Fruit fly (Drosophila melanogaster): ENCODE results near the gene CG31131.
"Not testable (repeated sequence)": the region's sequence is repeated elsewhere in the genome, so short reads cannot be mapped to it uniquely, and the experiment has no call there.

Gene CG31131

DNA sequence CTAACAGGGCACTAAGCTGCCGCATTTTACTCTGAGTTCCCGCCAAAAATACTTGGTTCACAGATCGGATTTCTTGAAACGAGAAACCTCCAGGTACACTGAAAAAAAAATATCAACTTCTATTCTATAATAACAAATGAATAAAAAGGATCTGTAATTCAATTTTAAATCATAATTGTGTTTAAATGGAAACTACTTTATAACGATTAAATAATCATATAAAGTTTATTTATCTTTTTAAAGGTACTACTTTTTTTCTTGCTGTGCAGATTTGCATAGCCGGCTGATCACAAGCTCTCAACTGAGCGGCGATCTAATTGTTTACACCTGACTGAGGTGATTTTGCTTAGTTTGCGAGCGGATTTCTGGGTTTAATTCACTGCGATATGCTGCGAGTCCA is 24.3 kb upstream of the CG31131 start (continued):
- peak; percentile 31 for TF ChIP-seq fkh (GFP tag; optimal IDR thresholded peaks at IDR 0.05)
- peak; percentile 9 for TF ChIP-seq Sox15 (GFP tag; optimal IDR thresholded peaks at IDR 0.05)
- peak; percentile 63 for TF ChIP-seq CG4318 (GFP tag; optimal IDR thresholded peaks at IDR 0.05)
- peak; percentile 3 for TF ChIP-seq Eip75B (GFP tag; optimal IDR thresholded peaks at IDR 0.05)
- TF ChIP-seq cyc (GFP tag; optimal IDR thresholded peaks at IDR 0.05) = no peak
- peak; percentile 43 for TF ChIP-seq dac (GFP tag; optimal IDR thresholded peaks at IDR 0.05)
- no peak for TF ChIP-seq Hr39 (GFP tag; optimal IDR thresholded peaks at IDR 0.05)
- no peak for TF ChIP-seq CG3032 (tag; optimal IDR thresholded peaks at IDR 0.05)

- peak; percentile 88 for TF ChIP-seq fkh (GFP tag; optimal IDR thresholded peaks at IDR 0.05)
- TF ChIP-seq CG8119 (GFP tag; IDR thresholded peaks at IDR 0.05) = no peak
Observed at dm6 chr3R:27986794-27987193, 23.8 kb upstream of the CG31131 start.

DNA sequence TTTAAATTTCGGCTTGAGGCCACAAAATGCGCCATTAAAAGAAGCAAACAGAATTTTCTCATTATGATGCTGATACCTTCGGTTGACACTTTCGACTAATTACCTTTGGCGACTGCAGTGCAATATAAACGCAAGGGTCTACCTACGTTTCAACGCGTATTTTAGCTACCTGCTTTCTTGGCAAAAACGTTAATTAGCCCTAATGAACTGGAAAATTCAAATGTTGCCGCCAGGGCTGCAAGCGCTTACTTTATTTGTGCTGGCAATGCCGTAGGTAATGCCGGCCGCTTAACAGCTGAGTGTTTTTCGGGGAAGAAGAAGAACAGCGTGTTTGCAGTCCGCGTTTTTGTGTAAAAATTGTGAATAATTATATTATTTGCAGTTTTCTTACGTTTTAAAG is 2.5 kb downstream of the CG31131 start, which contains the start of gene CG31253:
Gene CG31253 (minus strand): TSS at position 101 of the 400 bp plus-strand sequence.
- not testable (repeated sequence) for TF ChIP-seq Met (GFP tag; optimal IDR thresholded peaks at IDR 0.05); CG15336 (GFP tag; IDR thresholded peaks at IDR 0.05); CG7368 (GFP tag; optimal IDR thresholded peaks at IDR 0.05)

DNA sequence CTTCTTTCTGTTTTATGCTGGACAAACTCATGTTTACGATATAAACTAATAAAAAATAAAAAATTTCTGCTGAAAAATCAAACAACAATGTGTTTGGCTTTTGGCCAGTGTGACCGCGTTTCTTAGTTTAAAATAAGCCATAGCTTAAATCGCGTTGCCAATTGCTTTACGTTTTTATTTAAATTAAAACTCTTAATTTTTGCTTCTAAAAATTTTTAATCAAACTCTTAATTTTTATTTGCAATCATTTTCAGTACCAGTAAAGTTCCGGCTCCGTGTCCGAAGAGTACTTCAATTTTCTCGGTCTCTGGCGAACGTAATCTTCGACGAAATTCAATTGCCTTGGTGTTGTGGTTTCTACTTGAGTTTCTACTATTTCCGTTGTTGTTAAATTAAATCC is 3.9 kb downstream of the CG31131 start, which contains the start of the genes CG42487 and CG4884:
Gene CG42487 (minus strand): TSS at position 101 of the 400 bp plus-strand sequence.
Gene CG4884 (minus strand): TSS at position 101 of the 400 bp plus-strand sequence.
- TF ChIP-seq CG3919, vri, CG11902 (GFP tag; optimal IDR thresholded peaks at IDR 0.05): not testable (repeated sequence)

DNA sequence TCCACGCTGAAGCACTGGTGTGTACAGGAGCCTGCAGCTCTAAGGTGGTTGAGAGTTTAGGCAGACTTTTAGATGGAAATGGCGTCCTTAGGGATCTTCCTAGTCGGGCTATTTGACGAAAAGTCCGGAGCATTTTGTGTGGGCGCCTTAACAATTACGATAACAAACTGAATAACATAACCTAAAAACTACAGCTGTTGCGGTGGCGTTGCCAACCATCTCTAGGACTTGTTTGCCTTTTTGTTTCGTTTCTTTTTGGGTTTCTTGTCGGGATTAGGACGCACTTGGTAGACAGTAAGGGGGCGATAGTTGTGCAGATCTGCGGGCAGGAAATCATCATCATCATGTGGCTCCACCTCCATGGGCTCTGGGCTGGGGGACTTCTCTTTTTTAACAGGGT is 5.1 kb downstream of the CG31131 start:
- TF ChIP-seq CG34406 (GFP tag; optimal IDR thresholded peaks at IDR 0.05) (no peak), CG4318 (GFP tag; optimal IDR thresholded peaks at IDR 0.05) (no peak), CG10669 (GFP tag; optimal IDR thresholded peaks at IDR 0.05) (no peak), dac (GFP tag; optimal IDR thresholded peaks at IDR 0.05) (no peak), Ets96B (tag; optimal IDR thresholded peaks at IDR 0.05) (no peak), Lpt (GFP tag; optimal IDR thresholded peaks at IDR 0.05) (no peak), CG8632 (GFP tag; optimal IDR thresholded peaks at IDR 0.05) (no peak), fd85E (GFP tag; optimal IDR thresholded peaks at IDR 0.05) (no peak), CG6792 (GFP tag; optimal IDR thresholded peaks at IDR 0.05) (no peak), fd59A (GFP tag; optimal IDR thresholded peaks at IDR 0.05) (no peak), OdsH (GFP tag; optimal IDR thresholded peaks at IDR 0.05) (no peak)

dm6 chr3R:27954533-27954932 is 8.5 kb downstream of the CG31131 start, which contains the start of gene Nep7:
Gene Nep7, plus strand, starts transcription at chr3R:27954917.
- TF ChIP-seq cyc (GFP tag; optimal IDR thresholded peaks at IDR 0.05) (no peak), CG3919 (GFP tag; optimal IDR thresholded peaks at IDR 0.05) (no peak), CG6163 (GFP tag; IDR thresholded peaks at IDR 0.05) (0 out of 3 replicates have a peak, but pooled peaks have one; percentile 23), CG8119 (GFP tag; IDR thresholded peaks at IDR 0.05) (peak; percentile 38; the same call in 2 of the 3 replicates), ss (GFP tag; optimal IDR thresholded peaks at IDR 0.05) (no peak), CG8319 (GFP tag; optimal IDR thresholded peaks at IDR 0.05) (no peak), fd85E (GFP tag; optimal IDR thresholded peaks at IDR 0.05) (no peak), CG6808 (GFP tag; optimal IDR thresholded peaks at IDR 0.05) (no peak), achi (GFP tag; optimal IDR thresholded peaks at IDR 0.05) (no peak), dac (GFP tag; optimal IDR thresholded peaks at IDR 0.05) (no peak), CG15336 (GFP tag; IDR thresholded peaks at IDR 0.05) (peak; percentile 42; the same call in 1 of the 2 replicates), Gug (GFP tag; IDR thresholded peaks at IDR 0.05) (peak; percentile 35; the same call in 1 of the 2 replicates), Eip78C (GFP tag) (peak; percentile 73), CG31627 (GFP tag; optimal IDR thresholded peaks at IDR 0.05) (no peak), eg (GFP tag; IDR thresholded peaks at IDR 0.05) (peak; percentile 66), svp (GFP tag) (peak; percentile 82), acj6 (GFP tag; optimal IDR thresholded peaks at IDR 0.05) (no peak), CG11294 (GFP tag; IDR thresholded peaks at IDR 0.05) (peak; percentile 39; the same call in 1 of the 2 replicates), fkh (GFP tag; optimal IDR thresholded peaks at IDR 0.05) (no peak)

All from whole organism, prepupa.